Worm (Caenorhabditis elegans) whole organism, early embryonic: ENCODE measurements around the gene nhr-176.

Experiments used
- B0310.2 ChIP-seq: sonication (generic microtip); optimal IDR thresholded peaks from 2 replicates; lab custom pipeline; 2016; ENCODE audit warnings: mild to moderate bottlenecking, missing genetic modification characterization, missing compliant biosample characterization
- F13C5.2 ChIP-seq: sonication (generic microtip); optimal IDR thresholded peaks from 2 replicates; lab custom pipeline; 2017; ENCODE audit warnings: mild to moderate bottlenecking, missing genetic modification characterization, inconsistent platforms, missing compliant biosample characterization
- aly-1 ChIP-seq: sonication (generic microtip); optimal IDR thresholded peaks from 2 replicates; lab custom pipeline; 2016; ENCODE audit warnings: missing genetic modification characterization, missing compliant biosample characterization
- ama-1 ChIP-seq: fragments of 150-350 bp; optimal IDR thresholded peaks from 2 replicates; lab custom pipeline; 2014
- ceh-13 ChIP-seq: fragments of 200-800 bp; sonication (Bioruptor generic); optimal IDR thresholded peaks from 2 replicates; lab custom pipeline; 2018; ENCODE audit warnings: mild to moderate bottlenecking, missing genetic modification characterization, missing compliant biosample characterization
- ceh-36 ChIP-seq: sonication (generic microtip); optimal IDR thresholded peaks from 2 replicates; lab custom pipeline; 2016; ENCODE audit warnings: missing genetic modification characterization, inconsistent platforms, missing compliant biosample characterization
- ets-7 ChIP-seq: sonication (generic microtip); optimal IDR thresholded peaks from 2 replicates; lab custom pipeline; 2016; ENCODE audit warnings: missing genotype, missing genetic modification characterization, missing compliant biosample characterization
- flt-1 ChIP-seq: fragments of 200-800 bp; sonication (Bioruptor generic); IDR thresholded peaks from 2 replicates; pipeline ENCODE4 v1.3.6; 2022; ENCODE audit warnings: missing genetic modification characterization, missing compliant biosample characterization
- hmbx-1 ChIP-seq: sonication (generic microtip); optimal IDR thresholded peaks from 2 replicates; lab custom pipeline; 2016; ENCODE audit warnings: mild to moderate bottlenecking, missing genetic modification characterization, missing compliant biosample characterization
- hmg-4 ChIP-seq: fragments of 200-800 bp; sonication (Bioruptor generic); optimal IDR thresholded peaks from 2 replicates; lab custom pipeline; 2018; ENCODE audit warnings: mild to moderate bottlenecking, missing genetic modification characterization, missing compliant biosample characterization
- hnd-1 ChIP-seq: sonication (generic microtip); optimal IDR thresholded peaks from 2 replicates; lab custom pipeline; 2016; ENCODE audit warnings: missing genetic modification characterization, missing compliant biosample characterization
- pes-1 ChIP-seq: fragments of 200-800 bp; sonication (Bioruptor generic); IDR thresholded peaks from 2 replicates; pipeline ENCODE4 v1.3.6; 2022; ENCODE audit warnings: missing genetic modification reagents, missing genetic modification characterization, missing compliant biosample characterization
- scrt-1 ChIP-seq: fragments of 200-800 bp; sonication (Bioruptor generic); IDR thresholded peaks from 2 replicates; pipeline ENCODE4 v1.3.6; 2022; ENCODE audit warnings: missing genetic modification characterization, missing compliant biosample characterization
- sea-1 ChIP-seq: fragments of 200-800 bp; sonication (Bioruptor generic); conservative IDR thresholded peaks from 2 replicates; pipeline ENCODE4 v1.3.6; 2022; ENCODE audit warnings: missing genetic modification characterization, missing compliant biosample characterization
- tbx-11 ChIP-seq: fragments of 200-800 bp; sonication (Bioruptor generic); IDR thresholded peaks from 2 replicates; pipeline ENCODE4 v1.3.6; 2022; ENCODE audit warnings: missing genetic modification characterization, missing compliant biosample characterization
- tbx-37 ChIP-seq: fragments of 200-800 bp; sonication (Bioruptor generic); conservative IDR thresholded peaks from 2 replicates; pipeline ENCODE4 v1.3.6; 2022; ENCODE audit warnings: missing genetic modification reagents, missing genetic modification characterization, missing compliant biosample characterization
- tra-4 ChIP-seq: sonication (generic microtip); optimal IDR thresholded peaks from 2 replicates; lab custom pipeline; 2017; ENCODE audit warnings: missing genetic modification characterization, missing compliant biosample characterization

Gene nhr-176

ce11 chrV:16061993-16062392 is 9.1 kb upstream of the nhr-176 start, which contains the start of gene fbxa-100:
TSS of gene fbxa-100 (minus strand) at chrV:16062093.
- TF ChIP-seq ets-7 (tag; lab: Kevin White, UChicago) (no peak), tra-4 (no peak), flt-1 (no peak), pes-1 (no peak), ama-1 (lab: Kevin White, UChicago) (no peak)

DNA sequence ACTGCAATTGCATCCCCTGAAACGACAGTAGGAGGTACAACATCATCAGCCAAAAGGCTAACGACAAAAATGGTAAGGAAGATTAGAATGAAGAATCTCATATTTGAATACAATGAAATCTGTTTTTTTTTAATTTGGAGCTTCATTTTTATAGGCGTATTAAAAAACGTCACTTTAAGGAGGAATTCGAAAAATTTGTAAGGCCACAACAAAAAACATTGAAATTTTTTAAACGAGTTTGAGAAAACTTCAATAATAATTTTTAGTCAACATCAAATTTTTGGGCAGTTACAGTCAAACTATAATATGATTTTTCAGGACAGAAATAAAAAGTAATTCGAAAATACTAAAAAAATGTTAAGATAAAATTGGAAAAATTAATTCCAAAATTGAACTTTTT is 8.3 kb upstream of the nhr-176 start, which contains the start of gene F14H3.14:
F14H3.14 (minus strand) TSS at position 101 of the 400 bp plus-strand sequence.
- TF ChIP-seq tbx-37 (GFP tag; lab: Robert Waterston, UW) (no peak), hnd-1 (no peak), ets-7 (tag; lab: Kevin White, UChicago) (no peak), hmbx-1 (tag; lab: Kevin White, UChicago) (no peak), ceh-13 (GFP tag; lab: Kevin White, UChicago) (no peak), hmg-4 (GFP tag; lab: Kevin White, UChicago) (no peak), F13C5.2 (tag; lab: Kevin White, UChicago) (no peak), scrt-1 (GFP tag; lab: Robert Waterston, UW) (no peak)

DNA sequence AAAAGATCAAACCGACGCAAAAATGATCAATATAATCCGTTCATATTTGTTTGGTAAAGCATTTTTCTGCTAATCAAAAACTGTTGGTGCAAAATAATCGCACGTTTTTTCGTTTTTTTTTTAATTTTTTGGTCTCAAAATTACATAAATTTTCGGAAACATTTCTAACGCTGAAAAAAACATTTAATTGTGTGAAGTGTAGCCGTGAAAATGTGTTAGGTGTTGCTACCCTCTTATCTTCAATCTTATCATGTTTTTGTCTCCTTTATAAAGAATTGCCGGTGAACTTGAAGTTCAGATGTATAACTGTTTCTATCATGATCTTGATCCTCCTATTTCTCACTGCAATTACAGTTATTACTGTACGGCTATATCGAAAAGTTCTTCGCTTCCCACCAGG is 2.2 kb upstream of the nhr-176 start, which contains the start of gene cyp-35D1:
cyp-35D1 (plus strand) TSS at position 301 of the 400 bp plus-strand sequence.
- no peak for TF ChIP-seq hmg-4 (GFP tag; lab: Kevin White, UChicago)
- no peak for TF ChIP-seq pes-1
- TF ChIP-seq B0310.2 (tag; lab: Kevin White, UChicago) = no peak
- no peak for TF ChIP-seq aly-1
- no peak for TF ChIP-seq tbx-37 (GFP tag; lab: Robert Waterston, UW)
- TF ChIP-seq hmbx-1 (tag; lab: Kevin White, UChicago) = no peak
- no peak for TF ChIP-seq F13C5.2 (tag; lab: Kevin White, UChicago)
- no peak for TF ChIP-seq ets-7 (tag; lab: Kevin White, UChicago)
- TF ChIP-seq tra-4 = no peak
- no peak for TF ChIP-seq ama-1 (lab: Kevin White, UChicago)
- no peak for TF ChIP-seq flt-1
- TF ChIP-seq sea-1 (GFP tag; lab: Robert Waterston, UW) = no peak
- no peak for TF ChIP-seq scrt-1 (GFP tag; lab: Robert Waterston, UW)
- no peak for TF ChIP-seq tbx-11 (GFP tag; lab: Robert Waterston, UW)
- no peak for TF ChIP-seq ceh-13 (GFP tag; lab: Kevin White, UChicago)
- TF ChIP-seq hnd-1 = no peak
- no peak for TF ChIP-seq ceh-36 (tag; lab: Kevin White, UChicago)

ce11 chrV:16073856-16074255 is 2.7 kb downstream of the nhr-176 start, which contains the start of gene srj-10:
TSS of gene srj-10 (minus strand) at chrV:16073956.
- no peak for TF ChIP-seq aly-1
- TF ChIP-seq hnd-1 = no peak
- TF ChIP-seq B0310.2 (tag; lab: Kevin White, UChicago) = no peak
- TF ChIP-seq tra-4 = no peak
- no peak for TF ChIP-seq ceh-13 (GFP tag; lab: Kevin White, UChicago)

DNA sequence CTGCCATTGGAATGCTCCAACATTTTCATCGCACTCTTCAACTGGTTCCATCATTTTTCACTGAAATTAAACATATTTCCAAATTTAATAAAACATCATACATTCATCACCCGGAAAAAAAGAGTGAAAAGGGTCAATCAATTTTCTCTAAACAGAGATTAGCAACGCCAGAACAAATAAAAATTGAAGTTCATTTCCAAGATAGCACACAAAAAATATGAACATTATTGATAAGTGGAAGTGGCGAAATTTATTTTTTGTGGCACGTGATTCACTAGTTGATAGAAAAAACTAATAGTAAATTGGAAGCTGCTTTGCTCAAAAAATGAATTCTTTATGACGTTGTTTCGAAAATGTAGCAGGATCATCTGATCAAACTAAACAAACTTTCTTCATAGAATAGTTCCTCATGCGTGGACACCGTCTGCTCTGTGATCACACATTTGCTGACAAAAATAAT is 4.2 kb downstream of the nhr-176 start, which contains the start of the genes F14H3.12 and srj-29:
F14H3.12 (minus strand) TSS at position 74 of the 460 bp plus-strand sequence.
srj-29 (plus strand) TSS at position 410 of the 460 bp plus-strand sequence.
- TF ChIP-seq tbx-37 (GFP tag; lab: Robert Waterston, UW) = no peak
- TF ChIP-seq ama-1 (lab: Kevin White, UChicago) = no peak
- no peak for TF ChIP-seq tbx-11 (GFP tag; lab: Robert Waterston, UW)
- no peak for TF ChIP-seq hnd-1
- TF ChIP-seq aly-1 = no peak
- TF ChIP-seq F13C5.2 (tag; lab: Kevin White, UChicago) = no peak
- TF ChIP-seq ceh-13 (GFP tag; lab: Kevin White, UChicago) = no peak
- TF ChIP-seq ceh-36 (tag; lab: Kevin White, UChicago) = no peak
- TF ChIP-seq sea-1 (GFP tag; lab: Robert Waterston, UW) = no peak
- TF ChIP-seq pes-1 = no peak
- TF ChIP-seq hmbx-1 (tag; lab: Kevin White, UChicago) = no peak
- TF ChIP-seq ets-7 (tag; lab: Kevin White, UChicago) = no peak
- TF ChIP-seq scrt-1 (GFP tag; lab: Robert Waterston, UW) = no peak
- TF ChIP-seq B0310.2 (tag; lab: Kevin White, UChicago) = no peak
- TF ChIP-seq hmg-4 (GFP tag; lab: Kevin White, UChicago) = no peak

- no peak for TF ChIP-seq tra-4
- TF ChIP-seq sea-1 (GFP tag; lab: Robert Waterston, UW) = no peak
- no peak for TF ChIP-seq scrt-1 (GFP tag; lab: Robert Waterston, UW)
- no peak for TF ChIP-seq ceh-36 (tag; lab: Kevin White, UChicago)
- no peak for TF ChIP-seq tbx-11 (GFP tag; lab: Robert Waterston, UW)
- TF ChIP-seq flt-1 = no peak
- TF ChIP-seq hmbx-1 (tag; lab: Kevin White, UChicago) = no peak
Observed at ce11 chrV:16080039-16080438, 8.9 kb downstream of the nhr-176 start.

ce11 chrV:16080678-16081077 is 9.6 kb downstream of the nhr-176 start:
- TF ChIP-seq ceh-13 (GFP tag; lab: Kevin White, UChicago) = no peak

- TF ChIP-seq hmg-4 (GFP tag; lab: Kevin White, UChicago) = no peak
- TF ChIP-seq hmbx-1 (tag; lab: Kevin White, UChicago) = no peak
- no peak for TF ChIP-seq tbx-11 (GFP tag; lab: Robert Waterston, UW)
- no peak for TF ChIP-seq F13C5.2 (tag; lab: Kevin White, UChicago)
- no peak for TF ChIP-seq tra-4
- no peak for TF ChIP-seq flt-1
- TF ChIP-seq B0310.2 (tag; lab: Kevin White, UChicago) = no peak
Observed at ce11 chrV:16090685-16091084, 19.6 kb downstream of the nhr-176 start, which contains the start of gene F22B8.3. TSS of gene F22B8.3 (plus strand) at chrV:16090985.
